Worm (Caenorhabditis elegans) whole organism, L4 larva: Measurements from ENCODE around the gene C45B11.2.

Experiments used
- D1046.2 ChIP-seq: fragments of 200-800 bp; sonication (Bioruptor generic); IDR thresholded peaks from 2 replicates; pipeline ENCODE4 v1.3.6; 2022; ENCODE audit warnings: missing genetic modification characterization, missing compliant biosample characterization
- F10B5.3 ChIP-seq: sonication (generic microtip); optimal IDR thresholded peaks from 2 replicates; lab custom pipeline; 2016; ENCODE audit warnings: mild to moderate bottlenecking, missing genetic modification characterization, missing compliant biosample characterization
- F26F4.8 ChIP-seq: fragments of 200-800 bp; sonication (Bioruptor generic); conservative IDR thresholded peaks from 2 replicates; pipeline ENCODE4 v1.3.6; 2022; ENCODE audit warnings: missing genetic modification characterization, missing compliant biosample characterization
- F49E8.2 ChIP-seq: sonication (generic microtip); optimal IDR thresholded peaks from 2 replicates; lab custom pipeline; 2016; ENCODE audit warnings: missing compliant biosample characterization, mild to moderate bottlenecking, missing genetic modification characterization, borderline replicate concordance
- R02D3.7 ChIP-seq: fragments of 150-350 bp; sonication (generic microtip); optimal IDR thresholded peaks from 3 replicates; lab custom pipeline; 2014; ENCODE audit warnings: missing biosample characterization, missing genetic modification characterization
- T20F7.1 ChIP-seq: fragments of 200-800 bp; sonication (Bioruptor generic); optimal IDR thresholded peaks from 2 replicates; lab custom pipeline; 2018; ENCODE audit warnings: mild to moderate bottlenecking, missing genetic modification characterization, missing compliant biosample characterization
- T26A8.4 ChIP-seq: fragments of 200-800 bp; sonication (Bioruptor generic); IDR thresholded peaks from 2 replicates; pipeline ENCODE4 v1.3.6; 2022; ENCODE audit warnings: missing genetic modification characterization, missing compliant biosample characterization
- Y48G9A.11 ChIP-seq: fragments of 200-800 bp; sonication (Bioruptor generic); IDR thresholded peaks from 2 replicates; pipeline ENCODE4 v1.3.6; 2022; ENCODE audit warnings: missing genetic modification reagents, missing genetic modification characterization, missing compliant biosample characterization
- Y5F2A.4 ChIP-seq: fragments of 200-800 bp; sonication (Bioruptor generic); optimal IDR thresholded peaks from 2 replicates; lab custom pipeline; 2018; ENCODE audit warnings: mild to moderate bottlenecking, missing genetic modification characterization, missing compliant biosample characterization
- Y75B8A.6 ChIP-seq: fragments of 200-800 bp; sonication (Bioruptor generic); IDR thresholded peaks from 2 replicates; pipeline ENCODE4 v1.3.6; 2022; ENCODE audit warnings: missing genetic modification reagents, missing genetic modification characterization, missing compliant biosample characterization
- ZK337.2 ChIP-seq: fragments of 200-800 bp; sonication (Bioruptor generic); IDR thresholded peaks from 2 replicates; pipeline ENCODE4 v1.3.6; 2022; ENCODE audit warnings: missing genetic modification reagents, missing genetic modification characterization, missing compliant biosample characterization
- ZK546.5 ChIP-seq, 2 experiments: sonication (generic microtip); optimal IDR thresholded peaks; 2 replicates each; lab custom pipeline; 2017; ENCODE audit warnings: missing biosample characterization in 2 of 2, missing genetic modification characterization in 2 of 2
- aly-2 ChIP-seq: sonication (generic microtip); optimal IDR thresholded peaks from 2 replicates; lab custom pipeline; 2018; ENCODE audit warnings: missing biosample characterization, missing genetic modification characterization
- arid-1 ChIP-seq: fragments of 200-800 bp; sonication (Bioruptor generic); conservative IDR thresholded peaks from 2 replicates; pipeline ENCODE4 v1.3.6; 2022; ENCODE audit warnings: missing genetic modification reagents, missing genetic modification characterization, missing compliant biosample characterization
- ceh-32 ChIP-seq: sonication (generic microtip); optimal IDR thresholded peaks from 2 replicates; lab custom pipeline; 2016; ENCODE audit warnings: mild to moderate bottlenecking, missing genetic modification characterization, missing compliant biosample characterization; ENCODE audit not compliant: poor library complexity
- cey-2 ChIP-seq: sonication (generic microtip); optimal IDR thresholded peaks from 3 replicates; lab custom pipeline; 2017; ENCODE audit warnings: missing genetic modification characterization, mild to moderate bottlenecking, missing compliant biosample characterization, antibody characterized with exemption, borderline replicate concordance; ENCODE audit not compliant: insufficient read depth
- duxl-1 ChIP-seq: sonication (generic microtip); optimal IDR thresholded peaks from 2 replicates; lab custom pipeline; 2016; ENCODE audit warnings: mild to moderate bottlenecking, missing genetic modification characterization, moderate library complexity, missing compliant biosample characterization; ENCODE audit not compliant: poor library complexity
- egl-27 ChIP-seq: sonication (generic microtip); optimal IDR thresholded peaks from 3 replicates; lab custom pipeline; 2017; ENCODE audit warnings: missing biosample characterization, missing genetic modification reagents, missing genetic modification characterization
- fos-1 ChIP-seq: fragments of 150-350 bp; optimal IDR thresholded peaks from 2 replicates; lab custom pipeline; 2014; ENCODE audit warnings: missing biosample characterization, missing genetic modification characterization
- gei-8 ChIP-seq: fragments of 200-800 bp; sonication (Bioruptor generic); optimal IDR thresholded peaks from 2 replicates; lab custom pipeline; 2018; ENCODE audit warnings: mild to moderate bottlenecking, missing genetic modification characterization, missing compliant biosample characterization
- hlh-30 ChIP-seq: sonication (generic microtip); optimal IDR thresholded peaks from 2 replicates; lab custom pipeline; 2017; ENCODE audit warnings: antibody characterized with exemption, mild to moderate bottlenecking, missing genetic modification characterization, missing compliant biosample characterization; ENCODE audit not compliant: insufficient read depth
- jun-1 ChIP-seq: fragments of 150-350 bp; optimal IDR thresholded peaks from 2 replicates; lab custom pipeline; 2014; ENCODE audit warnings: missing biosample characterization, missing genetic modification reagents, missing genetic modification characterization
- lim-7 ChIP-seq: fragments of 200-800 bp; sonication (Bioruptor generic); IDR thresholded peaks from 2 replicates; pipeline ENCODE4 v1.3.6; 2022; ENCODE audit warnings: missing genetic modification characterization, missing compliant biosample characterization
- lin-1 ChIP-seq: fragments of 200-800 bp; sonication (Bioruptor generic); IDR thresholded peaks from 2 replicates; pipeline ENCODE4 v1.3.6; 2022; ENCODE audit warnings: missing genetic modification reagents, missing genetic modification characterization, missing compliant biosample characterization
- lin-15B ChIP-seq: fragments of 150-350 bp; sonication (generic microtip); optimal IDR thresholded peaks from 3 replicates; lab custom pipeline; 2014; ENCODE audit warnings: missing biosample characterization, missing genetic modification characterization
- lin-29 ChIP-seq: fragments of 200-800 bp; sonication (Bioruptor generic); IDR thresholded peaks from 2 replicates; pipeline ENCODE4 v1.3.6; 2022; ENCODE audit warnings: missing genetic modification reagents, missing genetic modification characterization, missing compliant biosample characterization
- lin-39 ChIP-seq: fragments of 150-350 bp; optimal IDR thresholded peaks from 2 replicates; lab custom pipeline; 2014; ENCODE audit warnings: missing biosample characterization, missing genetic modification reagents, missing genetic modification characterization
- lir-3 ChIP-seq: sonication (generic microtip); optimal IDR thresholded peaks from 2 replicates; lab custom pipeline; 2016; ENCODE audit warnings: mild to moderate bottlenecking, missing genetic modification characterization, missing compliant biosample characterization
- madf-9 ChIP-seq: fragments of 200-800 bp; sonication (Bioruptor generic); conservative IDR thresholded peaks from 2 replicates; pipeline ENCODE4 v1.3.6; 2022; ENCODE audit warnings: missing genetic modification reagents, missing genetic modification characterization, missing compliant biosample characterization
- mep-1 ChIP-seq: fragments of 150-350 bp; sonication (generic microtip); optimal IDR thresholded peaks from 3 replicates; lab custom pipeline; 2014; ENCODE audit warnings: missing biosample characterization, missing genetic modification characterization
- mes-2 ChIP-seq: sonication (generic microtip); optimal IDR thresholded peaks from 2 replicates; lab custom pipeline; 2016; ENCODE audit warnings: missing genotype, mild to moderate bottlenecking, missing genetic modification characterization, missing compliant biosample characterization; ENCODE audit not compliant: poor library complexity, severe bottlenecking
- nhr-10 ChIP-seq: fragments of 150-350 bp; optimal IDR thresholded peaks from 2 replicates; lab custom pipeline; 2014; ENCODE audit warnings: missing biosample characterization, missing genetic modification characterization
- nhr-111 ChIP-seq: fragments of 200-800 bp; sonication (Bioruptor generic); optimal IDR thresholded peaks from 2 replicates; lab custom pipeline; 2018; ENCODE audit warnings: mild to moderate bottlenecking, missing genetic modification characterization, missing compliant biosample characterization
- nhr-237 ChIP-seq: sonication (generic microtip); optimal IDR thresholded peaks from 2 replicates; lab custom pipeline; 2017; ENCODE audit warnings: missing biosample characterization, missing genetic modification characterization
- nhr-28 ChIP-seq: fragments of 150-350 bp; optimal IDR thresholded peaks from 2 replicates; lab custom pipeline; 2014; ENCODE audit warnings: missing biosample characterization, missing genetic modification characterization
- nhr-41 ChIP-seq: fragments of 200-800 bp; sonication (Bioruptor generic); IDR thresholded peaks from 2 replicates; pipeline ENCODE4 v1.3.6; 2022; ENCODE audit warnings: missing genetic modification reagents, missing genetic modification characterization, missing compliant biosample characterization
- nhr-42 ChIP-seq: fragments of 200-800 bp; sonication (Bioruptor generic); IDR thresholded peaks from 2 replicates; pipeline ENCODE4 v1.3.6; 2022; ENCODE audit warnings: missing genetic modification characterization, missing compliant biosample characterization
- nhr-48 ChIP-seq: sonication (generic microtip); optimal IDR thresholded peaks from 2 replicates; lab custom pipeline; 2016; ENCODE audit warnings: mild to moderate bottlenecking, missing genetic modification characterization, missing compliant biosample characterization
- nhr-6 ChIP-seq: fragments of 150-350 bp; optimal IDR thresholded peaks from 2 replicates; lab custom pipeline; 2014; ENCODE audit warnings: missing biosample characterization, missing genetic modification characterization
- php-3 ChIP-seq: fragments of 200-800 bp; sonication (Bioruptor generic); IDR thresholded peaks from 2 replicates; pipeline ENCODE4 v1.3.6; 2022; ENCODE audit warnings: missing genetic modification reagents, missing genetic modification characterization, missing compliant biosample characterization
- pqm-1 ChIP-seq: sonication (generic microtip); optimal IDR thresholded peaks from 2 replicates; lab custom pipeline; 2017; ENCODE audit warnings: missing biosample characterization, missing genetic modification characterization
- rbr-2 ChIP-seq: sonication (generic microtip); optimal IDR thresholded peaks from 2 replicates; lab custom pipeline; 2016; ENCODE audit warnings: missing genotype, missing genetic modification characterization, missing compliant biosample characterization
- tag-97 ChIP-seq: fragments of 200-800 bp; sonication (Bioruptor generic); IDR thresholded peaks from 2 replicates; pipeline ENCODE4 v1.3.6; 2022; ENCODE audit warnings: missing genetic modification characterization, missing compliant biosample characterization
- unc-130 ChIP-seq: sonication (generic microtip); optimal IDR thresholded peaks from 2 replicates; lab custom pipeline; 2016; ENCODE audit warnings: missing genetic modification reagents, missing genetic modification characterization, missing compliant biosample characterization
- unc-39 ChIP-seq: sonication (generic microtip); optimal IDR thresholded peaks from 2 replicates; lab custom pipeline; 2017; ENCODE audit warnings: missing biosample characterization, missing genetic modification characterization
- unc-62 ChIP-seq, 3 experiments: fragments of 150-350 bp in 1 of 3; sonication (generic microtip); optimal IDR thresholded peaks in 2 of 3; peaks in 1 of 3; 1 replicate in 1 of 3; 2 replicates in 2 of 3; lab custom pipeline; 2014 to 2017; ENCODE audit warnings: missing biosample characterization in 3 of 3, missing genetic modification characterization in 3 of 3, missing genetic modification reagents in 3 of 3, missing genotype in 1 of 3
- vab-7 ChIP-seq: fragments of 200-800 bp; sonication (Bioruptor generic); IDR thresholded peaks from 2 replicates; pipeline ENCODE4 v1.3.6; 2022; ENCODE audit warnings: missing genetic modification reagents, missing genetic modification characterization, missing compliant biosample characterization
- zfp-3 ChIP-seq: fragments of 200-800 bp; sonication (Bioruptor generic); conservative IDR thresholded peaks from 2 replicates; pipeline ENCODE4 v1.3.6; 2022; ENCODE audit warnings: missing genetic modification reagents, missing genetic modification characterization, missing compliant biosample characterization
- zip-2 ChIP-seq: fragments of 150-350 bp; optimal IDR thresholded peaks from 2 replicates; lab custom pipeline; 2014; ENCODE audit warnings: missing biosample characterization, missing genetic modification characterization
- ztf-11 ChIP-seq: fragments of 150-350 bp; optimal IDR thresholded peaks from 2 replicates; lab custom pipeline; 2014; ENCODE audit warnings: missing biosample characterization, missing genetic modification characterization

C45B11.2 gene

ce11 chrV:11039379-11039954 lies 3.0 kb upstream of the C45B11.2 start, which contains the start of gene pak-2 (continued):
- TF ChIP-seq cey-2 (tag; lab: Kevin White, UChicago), result no peak
- TF ChIP-seq lin-1 (GFP tag; lab: Robert Waterston, UW), result no peak
- no peak for TF ChIP-seq madf-9 (GFP tag; lab: Robert Waterston, UW)
- no peak for TF ChIP-seq aly-2 (tag; lab: Kevin White, UChicago)
- TF ChIP-seq rbr-2 (tag; lab: Kevin White, UChicago), result peak; percentile 68
- TF ChIP-seq mes-2 (tag; lab: Kevin White, UChicago), result peak; percentile 89
- no peak for TF ChIP-seq jun-1
- TF ChIP-seq nhr-42 (GFP tag; lab: Robert Waterston, UW), result no peak
- no peak for TF ChIP-seq egl-27
- TF ChIP-seq zip-2, result no peak
- no peak for TF ChIP-seq F26F4.8
- no peak for TF ChIP-seq lim-7 (GFP tag; lab: Robert Waterston, UW)
- TF ChIP-seq tag-97, result no peak
- no peak for TF ChIP-seq nhr-10 (tag; lab: Kevin White, UChicago)
- TF ChIP-seq R02D3.7 (tag; lab: Kevin White, UChicago), result no peak
- TF ChIP-seq lir-3, result no peak
- TF ChIP-seq duxl-1 (tag; lab: Kevin White, UChicago), result peak; percentile 28
- peak; percentile 67 for TF ChIP-seq vab-7 (GFP tag; lab: Robert Waterston, UW)
- TF ChIP-seq ceh-32 (tag; lab: Kevin White, UChicago), result no peak
- no peak for TF ChIP-seq php-3 (GFP tag; lab: Robert Waterston, UW)
- TF ChIP-seq F49E8.2 (tag; lab: Kevin White, UChicago), result no peak
- peak; percentile 10 for TF ChIP-seq nhr-6 (tag; lab: Kevin White, UChicago)
- peak; percentile 82 for TF ChIP-seq T20F7.1 (GFP tag; lab: Kevin White, UChicago)
- TF ChIP-seq T26A8.4, result no peak
- TF ChIP-seq nhr-28 (tag; lab: Kevin White, UChicago), result peak; percentile 67
- peak; percentile 90 for TF ChIP-seq mep-1
- no peak for TF ChIP-seq ztf-11
- TF ChIP-seq nhr-41, result no peak
- TF ChIP-seq unc-39, result no peak
- TF ChIP-seq lin-29 (GFP tag; lab: Robert Waterston, UW), result no peak
- TF ChIP-seq pqm-1, result peak; percentile 0
- no peak for TF ChIP-seq gei-8
- TF ChIP-seq zfp-3 (GFP tag; lab: Robert Waterston, UW), result no peak
- no peak for TF ChIP-seq Y75B8A.6 (GFP tag; lab: Robert Waterston, UW)
- TF ChIP-seq unc-130 (GFP tag; lab: Kevin White, UChicago), result peak; percentile 91
- no peak for TF ChIP-seq D1046.2 (GFP tag; lab: Robert Waterston, UW)
- no peak for TF ChIP-seq lin-15B (tag; lab: Kevin White, UChicago)
- no peak for TF ChIP-seq ZK546.5 (tag; optimal IDR thresholded peaks at IDR 0.05; lab: Kevin White, UChicago)
- no peak for TF ChIP-seq fos-1 (tag; lab: Kevin White, UChicago)
- no peak for TF ChIP-seq nhr-48 (tag; lab: Kevin White, UChicago)
- TF ChIP-seq F10B5.3, result no peak
- peak; percentile 57 for TF ChIP-seq hlh-30 (tag; lab: Kevin White, UChicago)
- TF ChIP-seq nhr-111 (GFP tag; lab: Kevin White, UChicago), result no peak
- TF ChIP-seq unc-62 (GFP tag; optimal IDR thresholded peaks at IDR 0.05 in 1 of 2; lab: Kevin White, UChicago), result peak in 1 of 2 experiments; percentile 52
- no peak for TF ChIP-seq unc-62 (tag; optimal IDR thresholded peaks at IDR 0.05; lab: Kevin White, UChicago)
- peak; percentile 62; the same call in 1 of the 2 replicates for TF ChIP-seq ZK337.2 (GFP tag; lab: Robert Waterston, UW)
- no peak for TF ChIP-seq lin-39 (tag; lab: Kevin White, UChicago)
- no peak for TF ChIP-seq Y5F2A.4 (GFP tag; lab: Kevin White, UChicago)
- TF ChIP-seq nhr-237 (tag; lab: Kevin White, UChicago), result no peak
- TF ChIP-seq arid-1 (GFP tag; lab: Robert Waterston, UW), result no peak
- 0 out of 2 replicates have a peak, but pooled peaks have one; percentile 45 for TF ChIP-seq Y48G9A.11 (GFP tag; lab: Robert Waterston, UW)
